Worm (Caenorhabditis elegans): Measurements from ENCODE around the gene mrps-25.

DNA sequence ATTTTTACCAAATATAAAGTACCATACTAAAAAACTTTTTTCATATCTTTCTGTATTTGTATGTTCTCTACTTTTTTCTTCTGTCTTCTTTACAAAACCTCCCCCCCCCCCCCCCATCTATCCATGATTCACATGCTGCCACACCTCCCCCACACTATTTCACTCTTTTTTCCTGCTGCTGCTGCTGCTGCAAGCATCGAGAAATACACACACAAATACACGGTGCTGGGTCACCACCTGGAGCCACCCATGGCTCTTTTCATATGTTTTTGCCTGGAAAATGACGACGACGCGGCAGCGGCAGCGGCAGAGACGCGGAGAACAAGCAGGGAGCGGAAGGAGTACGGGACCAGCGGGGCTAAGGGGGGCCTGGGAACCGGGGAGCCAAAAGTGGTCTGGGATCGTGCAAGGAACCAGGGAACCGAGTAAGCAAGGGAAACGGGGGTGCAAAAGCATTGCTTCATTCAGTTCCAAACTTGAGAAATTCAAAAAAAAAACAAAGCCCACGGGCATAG is 12.1 kb downstream of the mrps-25 start:
- TF ChIP-seq lin-39 (tag; optimal IDR thresholded peaks at IDR 0.05) (no peak), lin-13 (GFP tag; optimal IDR thresholded peaks at IDR 0.05) (no peak), aly-2 (tag; optimal IDR thresholded peaks at IDR 0.05) (no peak), snpc-4 (tag; optimal IDR thresholded peaks at IDR 0.05) (no peak), lsy-2 (tag; optimal IDR thresholded peaks at IDR 0.05) (no peak), zag-1 (tag; optimal IDR thresholded peaks at IDR 0.05) (no peak), fos-1 (tag; optimal IDR thresholded peaks at IDR 0.05) (no peak), ztf-11 (tag; optimal IDR thresholded peaks at IDR 0.05) (no peak), blmp-1 (tag; optimal IDR thresholded peaks at IDR 0.05; ENCODE audit: insufficient read depth) (no peak), mdl-1 (tag; optimal IDR thresholded peaks at IDR 0.05) (no peak), nhr-25 (tag; optimal IDR thresholded peaks at IDR 0.05) (no peak), elt-1 (tag; optimal IDR thresholded peaks at IDR 0.05) (no peak), egl-27 (tag; optimal IDR thresholded peaks at IDR 0.05) (no peak), ztf-4 (tag; optimal IDR thresholded peaks at IDR 0.05) (no peak)

Measured in whole organism, L2 larva.